Worm (Caenorhabditis elegans) whole organism, L3 larva: ENCODE measurements around the gene nex-2.

Experiments
- ZK546.5 ChIP-seq: sonication (generic microtip); optimal IDR thresholded peaks from 2 replicates; lab custom pipeline; 2017; ENCODE audit warnings: missing biosample characterization, missing genetic modification characterization
- ceh-9 ChIP-seq: sonication (generic microtip); optimal IDR thresholded peaks from 2 replicates; lab custom pipeline; 2018; ENCODE audit warnings: missing biosample characterization, missing genetic modification characterization
- fkh-10 ChIP-seq: sonication (generic microtip); optimal IDR thresholded peaks from 2 replicates; lab custom pipeline; 2017; ENCODE audit warnings: missing biosample characterization, missing genetic modification reagents, missing genetic modification characterization
- fos-1 ChIP-seq: fragments of 150-350 bp; optimal IDR thresholded peaks from 2 replicates; lab custom pipeline; 2014; ENCODE audit warnings: missing biosample characterization, missing genetic modification characterization
- mdl-1 ChIP-seq: fragments of 150-350 bp; optimal IDR thresholded peaks from 2 replicates; lab custom pipeline; 2014; ENCODE audit warnings: missing biosample characterization, missing genetic modification characterization
- nhr-237 ChIP-seq: fragments of 150-350 bp; optimal IDR thresholded peaks from 2 replicates; lab custom pipeline; 2014; ENCODE audit warnings: missing biosample characterization, missing genetic modification characterization
- nhr-28 ChIP-seq: fragments of 150-350 bp; optimal IDR thresholded peaks from 2 replicates; lab custom pipeline; 2014; ENCODE audit warnings: missing biosample characterization, missing genetic modification characterization
- pha-4 ChIP-seq: fragments of 150-350 bp; optimal IDR thresholded peaks from 2 replicates; lab custom pipeline; 2014; ENCODE audit warnings: missing biosample characterization, missing genetic modification reagents, missing genetic modification characterization
- pqm-1 ChIP-seq: fragments of 150-350 bp; optimal IDR thresholded peaks from 2 replicates; lab custom pipeline; 2017; ENCODE audit warnings: missing biosample characterization, missing genetic modification characterization, inconsistent platforms
- snpc-4 ChIP-seq: fragments of 150-350 bp; optimal IDR thresholded peaks from 2 replicates; lab custom pipeline; 2014; ENCODE audit warnings: missing biosample characterization, missing genetic modification characterization

DNA sequence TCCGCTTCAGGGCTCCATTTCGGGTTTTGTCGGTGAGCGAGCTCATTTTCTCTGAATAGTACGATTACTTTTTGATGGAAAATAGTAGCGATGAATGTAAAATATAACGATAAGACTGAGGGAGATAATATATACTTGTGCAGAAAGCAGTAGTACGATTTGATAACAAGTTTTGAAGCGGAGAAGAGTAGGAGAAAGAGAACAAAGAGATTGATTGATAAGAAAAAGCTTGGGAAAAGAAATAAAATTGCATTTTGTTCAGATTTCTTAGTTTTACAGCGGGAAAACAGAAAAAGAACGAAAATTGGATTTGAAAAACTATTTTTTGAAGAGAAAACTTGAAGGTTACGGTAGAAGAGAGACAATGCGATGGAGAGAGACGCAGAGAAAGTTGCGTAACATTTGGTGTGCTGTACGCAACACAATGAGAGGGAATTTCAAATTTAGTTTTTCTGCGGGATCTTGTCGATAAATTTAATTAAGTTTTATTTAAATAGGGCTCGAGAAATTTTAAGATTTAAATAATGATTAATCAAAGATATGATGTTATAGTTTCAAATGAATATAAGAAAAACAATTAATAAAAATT lies 27.5 kb upstream of the nex-2 start, which contains the start of gene umps-1:
- no peak for TF ChIP-seq fos-1
- no peak for TF ChIP-seq ceh-9 (tag; lab: Kevin White, UChicago)
- no peak for TF ChIP-seq snpc-4 (tag; lab: Kevin White, UChicago)
- peak; percentile 49 for TF ChIP-seq pqm-1 (tag; lab: Kevin White, UChicago)
- no peak for TF ChIP-seq nhr-237 (tag; lab: Kevin White, UChicago)
- TF ChIP-seq ZK546.5 (tag; lab: Kevin White, UChicago) = no peak
- no peak for TF ChIP-seq mdl-1 (tag; lab: Kevin White, UChicago)
- no peak for TF ChIP-seq nhr-28 (tag; lab: Kevin White, UChicago)
- peak; percentile 92 for TF ChIP-seq pha-4 (tag; lab: Kevin White, UChicago)
- no peak for TF ChIP-seq fkh-10 (GFP tag; lab: Kevin White, UChicago)
